Fruit fly (Drosophila melanogaster) whole organism, wandering third instar larva: ENCODE data around the gene CG13837.

Experiments
- Dfd ChIP-seq: fragments of >200 bp; optimal IDR thresholded peaks from 2 replicates; lab custom pipeline; 2017; ENCODE audit warnings: missing biosample characterization, missing genetic modification characterization
- Myc ChIP-seq: fragments of >200 bp; optimal IDR thresholded peaks from 2 replicates; lab custom pipeline; 2017
- OdsH ChIP-seq: fragments of 200-800 bp; sonication (Bioruptor generic); optimal IDR thresholded peaks from 2 replicates; lab custom pipeline; 2016; ENCODE audit warnings: missing biosample characterization, mild to moderate bottlenecking, missing genetic modification characterization
- br ChIP-seq: fragments of 200-800 bp; sonication (Bioruptor generic); optimal IDR thresholded peaks from 2 replicates; lab custom pipeline; 2016; ENCODE audit warnings: missing biosample characterization, missing genetic modification characterization
- dsf ChIP-seq: sonication (Bioruptor generic); optimal IDR thresholded peaks from 2 replicates; lab custom pipeline; 2016; ENCODE audit warnings: missing biosample characterization, missing genetic modification characterization, borderline replicate concordance
- h ChIP-seq: fragments of 200-800 bp; sonication (Bioruptor generic); optimal IDR thresholded peaks from 3 replicates; lab custom pipeline; 2016; ENCODE audit warnings: missing biosample characterization, mild to moderate bottlenecking, missing genetic modification characterization
- jim ChIP-seq: fragments of 175-275, 200-325 bp; sonication (Bioruptor generic); optimal IDR thresholded peaks from 2 replicates; lab custom pipeline; 2016; ENCODE audit warnings: missing biosample characterization, mild to moderate bottlenecking, missing genetic modification characterization
- lola ChIP-seq: fragments of >200 bp; optimal IDR thresholded peaks from 2 replicates; lab custom pipeline; 2017; ENCODE audit warnings: missing biosample characterization, missing genetic modification characterization
- woc ChIP-seq: sonication (Bioruptor generic); optimal IDR thresholded peaks from 2 replicates; lab custom pipeline; 2016; ENCODE audit warnings: missing biosample characterization, mild to moderate bottlenecking, missing genetic modification characterization

DNA sequence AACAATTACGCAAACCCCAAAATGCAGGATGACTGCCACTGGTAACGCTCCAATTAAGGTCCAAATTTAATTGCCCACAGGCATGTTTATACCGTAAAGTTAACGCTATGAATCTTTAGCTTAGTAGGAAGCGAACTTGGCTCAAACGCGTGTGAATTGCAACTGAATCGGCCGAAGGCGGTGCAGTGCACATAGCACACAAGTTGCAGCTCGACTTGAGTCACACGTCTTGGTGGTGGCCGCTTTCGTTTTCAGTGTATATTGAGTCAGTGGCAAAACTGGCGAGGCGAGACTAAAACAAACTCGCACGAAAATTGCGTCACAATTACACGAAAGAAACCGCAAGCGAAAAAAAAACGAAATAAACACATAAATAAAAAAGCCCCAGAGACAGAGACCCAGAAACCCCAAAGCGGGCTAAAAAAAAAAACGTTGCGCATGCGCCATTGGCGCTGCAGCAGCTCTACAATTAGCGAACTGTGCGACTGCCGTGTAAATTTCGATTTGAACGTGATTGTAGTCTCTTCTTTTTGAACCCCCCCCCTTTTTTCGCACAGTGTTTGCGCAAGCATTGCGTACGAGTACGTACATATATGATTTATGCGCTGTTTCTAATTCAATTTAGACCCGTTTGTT, 34.2 kb upstream of the CG13837 start:
- TF ChIP-seq h = no peak
- no peak for TF ChIP-seq Myc (lab: Kevin White, UChicago)
- no peak for TF ChIP-seq lola (GFP tag; lab: Kevin White, UChicago)
- TF ChIP-seq dsf (GFP tag; lab: Kevin White, UChicago) = no peak
- no peak for TF ChIP-seq Dfd (GFP tag; lab: Kevin White, UChicago)
- no peak for TF ChIP-seq OdsH (GFP tag; lab: Kevin White, UChicago)
- no peak for TF ChIP-seq br (GFP tag; lab: Kevin White, UChicago)
- TF ChIP-seq woc (GFP tag; lab: Kevin White, UChicago) = no peak
- no peak for TF ChIP-seq jim (GFP tag; lab: Kevin White, UChicago)
